Fruit fly (Drosophila melanogaster) whole organism, prepupa: ENCODE measurements around the gene Cdc37.

Experiments
- Blimp-1 ChIP-seq: fragments of 200-800 bp; sonication (Bioruptor generic); optimal IDR thresholded peaks from 3 replicates; lab custom pipeline; 2017; ENCODE audit warnings: missing biosample characterization, missing genetic modification characterization, mild to moderate bottlenecking, moderate library complexity, missing genetic modification reagents
- CG10631 ChIP-seq: fragments of 200-800 bp; sonication (Bioruptor generic); optimal IDR thresholded peaks from 2 replicates; lab custom pipeline; 2016; ENCODE audit warnings: missing biosample characterization, missing genetic modification characterization
- CG11294 ChIP-seq: fragments of 200-800 bp; sonication (Bioruptor generic); IDR thresholded peaks from 2 replicates; pipeline ENCODE4 v1.3.6; 2022; ENCODE audit warnings: missing biosample characterization, missing genetic modification characterization
- CG11902 ChIP-seq: fragments of 200-800 bp; sonication (Bioruptor generic); optimal IDR thresholded peaks from 3 replicates; lab custom pipeline; 2016; ENCODE audit warnings: missing biosample characterization, missing genetic modification characterization
- CG15336 ChIP-seq: fragments of 200-800 bp; sonication (Bioruptor generic); IDR thresholded peaks from 2 replicates; pipeline ENCODE4 v1.3.6; 2022; ENCODE audit warnings: missing biosample characterization, missing genetic modification characterization
- CG1621 ChIP-seq: fragments of 200-800 bp; sonication (Bioruptor generic); optimal IDR thresholded peaks from 3 replicates; lab custom pipeline; 2018; ENCODE audit warnings: missing biosample characterization, mild to moderate bottlenecking, missing genetic modification characterization
- CG16779 ChIP-seq: fragments of 200-800 bp; sonication (Bioruptor generic); optimal IDR thresholded peaks from 3 replicates; lab custom pipeline; 2017; ENCODE audit warnings: missing biosample characterization, mild to moderate bottlenecking, missing genetic modification characterization
- CG3032 ChIP-seq: fragments of 200-800 bp; optimal IDR thresholded peaks from 2 replicates; lab custom pipeline; 2019; ENCODE audit warnings: missing biosample characterization, mild to moderate bottlenecking, missing genetic modification characterization, moderate library complexity
- CG31627 ChIP-seq: fragments of 200-800 bp; sonication (Bioruptor generic); optimal IDR thresholded peaks from 3 replicates; lab custom pipeline; 2016; ENCODE audit warnings: missing biosample characterization, missing genetic modification characterization
- CG32006 ChIP-seq: fragments of 200-800 bp; sonication (Bioruptor generic); optimal IDR thresholded peaks from 3 replicates; lab custom pipeline; 2017; ENCODE audit warnings: missing biosample characterization, mild to moderate bottlenecking, missing genetic modification characterization
- CG34406 ChIP-seq: fragments of 200-800 bp; sonication (Bioruptor generic); optimal IDR thresholded peaks from 3 replicates; lab custom pipeline; 2016; ENCODE audit warnings: missing biosample characterization, missing genetic modification characterization
- CG3919 ChIP-seq: fragments of 200-800 bp; sonication (Bioruptor generic); optimal IDR thresholded peaks from 3 replicates; lab custom pipeline; 2016; ENCODE audit warnings: missing biosample characterization, missing genetic modification characterization
- CG6163 ChIP-seq: fragments of 200-800 bp; sonication (Bioruptor generic); IDR thresholded peaks from 3 replicates; pipeline ENCODE4 v1.3.6; 2022; ENCODE audit warnings: missing biosample characterization, missing genetic modification characterization
- CG6276 ChIP-seq: fragments of 200-800 bp; sonication (Bioruptor generic); optimal IDR thresholded peaks from 2 replicates; lab custom pipeline; 2017; ENCODE audit warnings: missing biosample characterization, mild to moderate bottlenecking, missing genetic modification characterization
- CG6792 ChIP-seq: fragments of 200-800 bp; sonication (Bioruptor generic); optimal IDR thresholded peaks from 3 replicates; lab custom pipeline; 2016; ENCODE audit warnings: missing biosample characterization, missing genetic modification characterization
- CG8119 ChIP-seq: fragments of 200-800 bp; sonication (Bioruptor generic); IDR thresholded peaks from 3 replicates; pipeline ENCODE4 v1.3.6; 2022; ENCODE audit warnings: missing biosample characterization, missing genetic modification characterization
- CG8632 ChIP-seq: fragments of 200-800 bp; sonication (Bioruptor generic); optimal IDR thresholded peaks from 3 replicates; lab custom pipeline; 2016; ENCODE audit warnings: missing biosample characterization, missing genetic modification characterization
- CG9139 ChIP-seq: fragments of 200-800 bp; sonication (Bioruptor generic); optimal IDR thresholded peaks from 3 replicates; lab custom pipeline; 2017; ENCODE audit warnings: missing biosample characterization, mild to moderate bottlenecking, missing genetic modification characterization
- Eip75B ChIP-seq: fragments of 200-800 bp; sonication (Bioruptor generic); optimal IDR thresholded peaks from 3 replicates; lab custom pipeline; 2016; ENCODE audit warnings: missing biosample characterization, missing genetic modification characterization
- Eip93F ChIP-seq: fragments of 200-800 bp; sonication (Bioruptor generic); optimal IDR thresholded peaks from 2 replicates; lab custom pipeline; 2016; ENCODE audit warnings: missing biosample characterization, mild to moderate bottlenecking, missing genetic modification characterization
- Ets21C ChIP-seq: fragments of 200-800 bp; sonication (Bioruptor generic); optimal IDR thresholded peaks from 3 replicates; lab custom pipeline; 2016; ENCODE audit warnings: missing biosample characterization, missing genetic modification characterization
- Gug ChIP-seq: fragments of 200-800 bp; sonication (Bioruptor generic); IDR thresholded peaks from 2 replicates; pipeline ENCODE4 v1.3.6; 2022; ENCODE audit warnings: missing biosample characterization, missing genetic modification characterization
- Hr38 ChIP-seq: sonication (Bioruptor generic); optimal IDR thresholded peaks from 2 replicates; lab custom pipeline; 2016; ENCODE audit warnings: missing biosample characterization, missing genetic modification characterization
- Hr4 ChIP-seq: fragments of 200-800 bp; sonication (Bioruptor generic); optimal IDR thresholded peaks from 3 replicates; lab custom pipeline; 2016; ENCODE audit warnings: missing biosample characterization, missing genetic modification characterization
- Lpt ChIP-seq: fragments of 200-800 bp; sonication (Bioruptor generic); optimal IDR thresholded peaks from 3 replicates; lab custom pipeline; 2016; ENCODE audit warnings: missing biosample characterization, missing genetic modification characterization
- OdsH ChIP-seq: fragments of 200-800 bp; sonication (Bioruptor generic); optimal IDR thresholded peaks from 3 replicates; lab custom pipeline; 2016; ENCODE audit warnings: missing biosample characterization, missing genetic modification characterization
- Smox ChIP-seq: fragments of 200-800 bp; sonication (Bioruptor generic); optimal IDR thresholded peaks from 3 replicates; lab custom pipeline; 2016; ENCODE audit warnings: missing biosample characterization, missing genetic modification characterization
- Sox102F ChIP-seq: fragments of 200-800 bp; sonication (Bioruptor generic); optimal IDR thresholded peaks from 2 replicates; lab custom pipeline; 2016; ENCODE audit warnings: missing biosample characterization, mild to moderate bottlenecking, missing genetic modification characterization
- Sox15 ChIP-seq: fragments of 200-800 bp; sonication (Bioruptor generic); optimal IDR thresholded peaks from 3 replicates; lab custom pipeline; 2016; ENCODE audit warnings: missing biosample characterization, missing genetic modification characterization
- cyc ChIP-seq: fragments of 200-800 bp; sonication (Bioruptor generic); optimal IDR thresholded peaks from 3 replicates; lab custom pipeline; 2016; ENCODE audit warnings: missing biosample characterization, missing genetic modification characterization
- dac ChIP-seq: fragments of 200-800 bp; sonication (Bioruptor generic); optimal IDR thresholded peaks from 2 replicates; lab custom pipeline; 2017; ENCODE audit warnings: missing biosample characterization, mild to moderate bottlenecking, missing genetic modification characterization
- dsx ChIP-seq: fragments of 200-800 bp; optimal IDR thresholded peaks from 3 replicates; lab custom pipeline; 2019; ENCODE audit warnings: missing biosample characterization, mild to moderate bottlenecking, missing genetic modification characterization, moderate library complexity; ENCODE audit not compliant: poor library complexity, severe bottlenecking
- eg ChIP-seq: fragments of 200-800 bp; sonication (Bioruptor generic); IDR thresholded peaks from 3 replicates; pipeline ENCODE4 v1.3.6; 2022; ENCODE audit warnings: missing biosample characterization, missing genetic modification characterization
- esn ChIP-seq: fragments of 200-800 bp; sonication (Bioruptor generic); optimal IDR thresholded peaks from 2 replicates; lab custom pipeline; 2016; ENCODE audit warnings: missing biosample characterization, mild to moderate bottlenecking, missing genetic modification characterization, moderate library complexity
- fd85E ChIP-seq: fragments of 200-800 bp; sonication (Bioruptor generic); optimal IDR thresholded peaks from 3 replicates; lab custom pipeline; 2016; ENCODE audit warnings: missing biosample characterization, missing genetic modification characterization
- fkh ChIP-seq: fragments of 200-800 bp; sonication (Bioruptor generic); optimal IDR thresholded peaks from 3 replicates; lab custom pipeline; 2017; ENCODE audit warnings: missing biosample characterization, mild to moderate bottlenecking, missing genetic modification characterization, moderate library complexity
- lz ChIP-seq: fragments of 200-800 bp; sonication (Bioruptor generic); optimal IDR thresholded peaks from 3 replicates; lab custom pipeline; 2016; ENCODE audit warnings: missing biosample characterization, missing genetic modification characterization
- pdm3 ChIP-seq: fragments of 200-800 bp; sonication (Bioruptor generic); optimal IDR thresholded peaks from 3 replicates; lab custom pipeline; 2016; ENCODE audit warnings: missing biosample characterization, missing genetic modification characterization
- salr ChIP-seq, 2 experiments: fragments of 200-800 bp; sonication (Bioruptor generic); optimal IDR thresholded peaks; 3 replicates each; lab custom pipeline; 2016 to 2018; ENCODE audit warnings: missing biosample characterization in 2 of 2, missing genetic modification characterization in 2 of 2, mild to moderate bottlenecking in 1 of 2
- spab ChIP-seq: fragments of 200-800 bp; sonication (Bioruptor generic); optimal IDR thresholded peaks from 2 replicates; lab custom pipeline; 2017; ENCODE audit warnings: missing biosample characterization, mild to moderate bottlenecking, missing genetic modification characterization, missing genetic modification reagents
- ss ChIP-seq, 2 experiments: fragments of 200-800 bp; sonication (Bioruptor generic); optimal IDR thresholded peaks; 2 replicates in 1 of 2; 3 replicates in 1 of 2; lab custom pipeline; 2017 to 2018; ENCODE audit warnings: mild to moderate bottlenecking in 2 of 2, missing biosample characterization in 2 of 2, missing genetic modification characterization in 2 of 2, moderate library complexity in 1 of 2
- svp ChIP-seq: fragments of 200-800 bp; sonication (Bioruptor generic); peaks from one replicate; lab custom pipeline; 2016; ENCODE audit warnings: missing biosample characterization, missing genetic modification characterization
- topi ChIP-seq: fragments of 200-800 bp; sonication (Bioruptor generic); optimal IDR thresholded peaks from 3 replicates; lab custom pipeline; 2016; ENCODE audit warnings: missing biosample characterization, missing genetic modification characterization
- vri ChIP-seq: fragments of 200-800 bp; sonication (Bioruptor generic); optimal IDR thresholded peaks from 3 replicates; lab custom pipeline; 2016; ENCODE audit warnings: missing biosample characterization, mild to moderate bottlenecking, missing genetic modification characterization

Cdc37 gene

dm6 chr3L:1797005-1797404 is 1.8 kb downstream of the Cdc37 start, which contains the start of gene CG12020:
Gene CG12020, plus strand, starts transcription at chr3L:1797305.
- TF ChIP-seq fkh (GFP tag; lab: Kevin White, UChicago) (no peak), CG3919 (GFP tag; lab: Kevin White, UChicago) (no peak)

dm6 chr3L:1798649-1799048 is 3.5 kb downstream of the Cdc37 start, which contains the start of gene Patj:
Gene Patj, plus strand, starts transcription at chr3L:1798803.
- TF ChIP-seq pdm3, result no peak
- no peak for TF ChIP-seq ss (GFP tag; optimal IDR thresholded peaks at IDR 0.05; lab: Kevin White, UChicago)
- no peak for TF ChIP-seq Sox102F (GFP tag; lab: Kevin White, UChicago)
- no peak for TF ChIP-seq CG31627
- no peak for TF ChIP-seq CG15336 (GFP tag; lab: Robert Waterston, UW)
- no peak for TF ChIP-seq CG32006 (GFP tag; lab: Kevin White, UChicago)
- no peak for TF ChIP-seq lz (GFP tag; lab: Kevin White, UChicago)
- TF ChIP-seq Blimp-1 (GFP tag; lab: Kevin White, UChicago), result no peak
- no peak for TF ChIP-seq CG6276
- TF ChIP-seq Gug (GFP tag; lab: Robert Waterston, UW), result no peak

- no peak for TF ChIP-seq fkh (GFP tag; lab: Kevin White, UChicago)
- peak; percentile 32 for TF ChIP-seq esn (GFP tag; lab: Kevin White, UChicago)
- TF ChIP-seq CG16779 (tag; lab: Kevin White, UChicago), result no peak
- TF ChIP-seq CG11294 (GFP tag; lab: Robert Waterston, UW), result no peak
- TF ChIP-seq topi (GFP tag; lab: Kevin White, UChicago), result no peak
- peak; percentile 66 for TF ChIP-seq CG1621
- no peak for TF ChIP-seq eg (GFP tag; lab: Robert Waterston, UW)
Observed at dm6 chr3L:1802802-1803201, 7.6 kb downstream of the Cdc37 start, which contains the start of the genes JTBR and CG42676. Gene JTBR, minus strand, starts transcription at chr3L:1802856. Gene CG42676, plus strand, starts transcription at chr3L:1803107.

dm6 chr3L:1808631-1809030 is 13.4 kb downstream of the Cdc37 start:
- TF ChIP-seq svp (GFP tag; lab: Kevin White, UChicago) (no peak), CG10631 (GFP tag; lab: Kevin White, UChicago) (no peak), dac (GFP tag; lab: Kevin White, UChicago) (peak; percentile 28), CG32006 (GFP tag; lab: Kevin White, UChicago) (peak; percentile 82), spab (GFP tag; lab: Kevin White, UChicago) (peak; percentile 82), CG15336 (GFP tag; lab: Robert Waterston, UW) (peak; percentile 90), Hr4 (no peak), CG3919 (GFP tag; lab: Kevin White, UChicago) (peak; percentile 90), Blimp-1 (GFP tag; lab: Kevin White, UChicago) (no peak), dsx (GFP tag; lab: Kevin White, UChicago) (peak; percentile 85), fkh (GFP tag; lab: Kevin White, UChicago) (no peak), CG6792 (peak; percentile 84), Gug (GFP tag; lab: Robert Waterston, UW) (peak; percentile 84), CG34406 (GFP tag; lab: Kevin White, UChicago) (peak; percentile 80), OdsH (GFP tag; lab: Kevin White, UChicago) (no peak), Ets21C (GFP tag; lab: Kevin White, UChicago) (peak; percentile 53), cyc (GFP tag; lab: Kevin White, UChicago) (peak; percentile 68), CG11902 (GFP tag; lab: Kevin White, UChicago) (peak; percentile 74), fd85E (GFP tag; lab: Kevin White, UChicago) (no peak), CG6276 (no peak), CG6163 (peak; percentile 93), CG8632 (GFP tag; lab: Kevin White, UChicago) (no peak), CG8119 (peak; percentile 86), Eip93F (GFP tag; lab: Kevin White, UChicago) (no peak), Hr38 (GFP tag; lab: Kevin White, UChicago) (no peak), CG11294 (GFP tag; lab: Robert Waterston, UW) (peak; percentile 83), Sox15 (GFP tag; lab: Kevin White, UChicago) (peak; percentile 72), Lpt (GFP tag; lab: Kevin White, UChicago) (peak; percentile 79), CG9139 (no peak), vri (GFP tag; lab: Kevin White, UChicago) (no peak), salr (GFP tag; optimal IDR thresholded peaks at IDR 0.05; lab: Kevin White, UChicago) (peak in 1 of 2 experiments; percentile 73), eg (GFP tag; lab: Robert Waterston, UW) (peak; percentile 95), topi (GFP tag; lab: Kevin White, UChicago) (peak; percentile 75), CG3032 (tag; lab: Kevin White, UChicago) (peak; percentile 84), Eip75B (GFP tag; lab: Kevin White, UChicago) (peak; percentile 84), Smox (GFP tag; lab: Kevin White, UChicago) (no peak)
